Fruit fly (Drosophila melanogaster): ENCODE results near the gene CG34404.

CG34404 gene

DNA sequence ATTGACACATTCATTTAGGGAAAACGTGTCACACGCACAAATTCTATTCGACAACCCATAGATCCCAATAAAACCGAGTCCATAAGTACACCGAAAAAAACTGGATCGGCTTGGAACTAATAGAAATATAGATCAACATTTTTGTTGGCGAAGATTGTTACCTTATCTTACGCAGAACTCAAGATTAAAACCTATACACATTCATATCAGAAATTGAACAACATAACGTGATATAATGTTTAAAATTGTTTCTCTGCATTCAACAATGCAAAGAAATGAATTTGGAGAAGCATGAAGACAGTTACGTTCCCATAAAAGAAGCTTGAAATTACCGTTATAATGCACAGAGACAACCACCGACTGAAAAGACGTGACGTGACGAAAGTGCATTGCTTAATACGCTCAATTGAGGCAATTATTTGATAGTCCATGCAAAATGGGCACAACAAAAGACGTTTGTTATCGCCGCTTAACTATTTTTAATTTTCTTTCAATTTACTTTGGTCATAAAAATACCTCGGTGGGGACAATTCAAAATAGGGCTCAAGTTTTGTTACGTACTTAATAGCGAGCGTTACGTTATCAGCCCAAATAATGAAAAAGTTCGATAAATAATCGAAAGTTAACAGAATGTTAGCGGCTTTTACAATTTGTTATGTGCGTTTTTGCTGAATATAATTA lies 27.3 kb downstream of the CG34404 start, which contains the start of gene SerRS-m (continued):
- TF ChIP-seq Trl (optimal IDR thresholded peaks at IDR 0.05) (no peak), Trl (GFP tag; optimal IDR thresholded peaks at IDR 0.05) (no peak), Stat92E (GFP tag; optimal IDR thresholded peaks at IDR 0.05) (no peak), CG11504 (tag; optimal IDR thresholded peaks at IDR 0.05) (no peak), lilli (GFP tag; optimal IDR thresholded peaks at IDR 0.05) (peak; percentile 11), CG43689 (GFP tag; IDR thresholded peaks at IDR 0.05) (no peak), CG9215 (GFP tag; IDR thresholded peaks at IDR 0.05) (no peak), slbo (GFP tag; IDR thresholded peaks at IDR 0.05) (no peak), CG7357 (GFP tag; IDR thresholded peaks at IDR 0.05) (0 out of 3 replicates have a peak, but pooled peaks have one; percentile 6), phol (tag; optimal IDR thresholded peaks at IDR 0.05) (peak; percentile 32), TFAM (GFP tag; optimal IDR thresholded peaks at IDR 0.05) (no peak), Dip3 (GFP tag; optimal IDR thresholded peaks at IDR 0.05) (no peak), ewg (GFP tag; optimal IDR thresholded peaks at IDR 0.05) (no peak), CG11456 (GFP tag; IDR thresholded peaks at IDR 0.05) (no peak), zf30C (GFP tag; optimal IDR thresholded peaks at IDR 0.05) (peak; percentile 11), CG31441 (GFP tag; IDR thresholded peaks at IDR 0.05) (no peak), Sry-δ (GFP tag; optimal IDR thresholded peaks at IDR 0.05) (no peak), zen2 (GFP tag; IDR thresholded peaks at IDR 0.05; ENCODE audit: partially characterized antibody) (no peak), CG17568 (GFP tag; optimal IDR thresholded peaks at IDR 0.05) (no peak), seq (GFP tag; IDR thresholded peaks at IDR 0.05) (no peak), Eip74EF (GFP tag; optimal IDR thresholded peaks at IDR 0.05) (no peak), Bgb (GFP tag; IDR thresholded peaks at IDR 0.05; ENCODE audit: partially characterized antibody) (0 out of 2 replicates have a peak, but pooled peaks have one; percentile 6), NC2β (GFP tag; optimal IDR thresholded peaks at IDR 0.05) (no peak), unpg (GFP tag; optimal IDR thresholded peaks at IDR 0.05) (peak; percentile 34), CG5180 (GFP tag; optimal IDR thresholded peaks at IDR 0.05) (no peak), gem (tag; optimal IDR thresholded peaks at IDR 0.05) (no peak), D19A (tag; optimal IDR thresholded peaks at IDR 0.05) (no peak), CG7839 (tag; optimal IDR thresholded peaks at IDR 0.05) (no peak), CG17612 (GFP tag; IDR thresholded peaks at IDR 0.05) (no peak), Hand (GFP tag; optimal IDR thresholded peaks at IDR 0.05) (no peak), CG9797 (GFP tag; optimal IDR thresholded peaks at IDR 0.05) (no peak), jing (GFP tag; optimal IDR thresholded peaks at IDR 0.05) (no peak), mld (GFP tag; IDR thresholded peaks at IDR 0.05; ENCODE audit: partially characterized antibody) (no peak)

- TF ChIP-seq sug (tag; optimal IDR thresholded peaks at IDR 0.05) = peak; percentile 84
- TF ChIP-seq exex (tag; optimal IDR thresholded peaks at IDR 0.05) = peak; percentile 82
- no peak for TF ChIP-seq ash1 (GFP tag; optimal IDR thresholded peaks at IDR 0.05)
- TF ChIP-seq al (GFP tag; IDR thresholded peaks at IDR 0.05) = no peak
- no peak for TF ChIP-seq Kr (GFP tag; optimal IDR thresholded peaks at IDR 0.05)
- TF ChIP-seq CG11093 (GFP tag; IDR thresholded peaks at IDR 0.05) = no peak
- TF ChIP-seq CG12744 (GFP tag; optimal IDR thresholded peaks at IDR 0.05) = no peak
These were observed 28.4 kb downstream of the CG34404 start for dm6 chr3R:15339111-15339510.
